Worm (Caenorhabditis elegans) whole organism, L3 larva: ENCODE measurements around the gene tag-250.

ENCODE experiments used
- R02D3.7 ChIP-seq: fragments of 150-350 bp; optimal IDR thresholded peaks from 2 replicates; lab custom pipeline; 2014; ENCODE audit warnings: missing biosample characterization, missing genetic modification characterization
- ama-1 ChIP-seq: fragments of 150-350 bp; optimal IDR thresholded peaks from 2 replicates; lab custom pipeline; 2018
- fos-1 ChIP-seq: fragments of 150-350 bp; optimal IDR thresholded peaks from 2 replicates; lab custom pipeline; 2014; ENCODE audit warnings: missing biosample characterization, missing genetic modification characterization
- lin-39 ChIP-seq: fragments of 150-350 bp; optimal IDR thresholded peaks from 2 replicates; lab custom pipeline; 2018; ENCODE audit warnings: missing biosample characterization, missing genetic modification reagents, missing genetic modification characterization
- nhr-11 ChIP-seq: fragments of 150-350 bp; optimal IDR thresholded peaks from 2 replicates; lab custom pipeline; 2014; ENCODE audit warnings: missing biosample characterization, missing genetic modification characterization
- nhr-76 ChIP-seq: fragments of 150-350 bp; sonication (generic microtip); optimal IDR thresholded peaks from 5 replicates; lab custom pipeline; 2014; ENCODE audit warnings: missing biosample characterization, missing genetic modification characterization
- pha-4 ChIP-seq: fragments of 150-350 bp; optimal IDR thresholded peaks from 2 replicates; lab custom pipeline; 2014; ENCODE audit warnings: missing biosample characterization, missing genetic modification reagents, missing genetic modification characterization
- unc-39 ChIP-seq: sonication (generic microtip); optimal IDR thresholded peaks from 4 replicates; lab custom pipeline; 2017; ENCODE audit warnings: missing biosample characterization, missing genetic modification characterization

DNA sequence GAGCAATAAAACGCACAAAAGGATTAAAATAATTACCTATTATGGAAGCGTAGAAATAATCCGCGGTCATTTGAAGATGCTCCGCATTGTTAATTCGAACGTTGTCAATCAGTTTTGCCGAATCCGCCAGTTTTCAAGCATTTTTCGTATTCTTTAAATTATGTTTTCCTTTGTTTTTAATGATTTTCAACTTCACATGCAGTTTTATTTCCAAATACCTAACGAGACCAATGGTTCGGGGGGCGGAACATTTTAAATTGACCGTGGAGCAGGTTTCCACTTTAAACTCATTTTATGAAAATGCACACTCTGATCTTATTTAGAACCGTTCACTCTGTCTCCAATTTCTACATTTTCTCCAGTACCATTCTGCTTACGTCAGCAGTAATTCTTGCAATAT is 30.0 kb downstream of the tag-250 start, which contains the start of gene ZK688.4:
- TF ChIP-seq fos-1 (tag; lab: Kevin White, UChicago) (no peak), ama-1 (no peak), lin-39 (tag; lab: Kevin White, UChicago) (no peak), nhr-76 (tag; lab: Kevin White, UChicago) (no peak), unc-39 (tag; lab: Kevin White, UChicago) (no peak), nhr-11 (tag; lab: Kevin White, UChicago) (no peak), R02D3.7 (tag; lab: Kevin White, UChicago) (no peak), pha-4 (tag; lab: Kevin White, UChicago) (no peak)
